Worm (Caenorhabditis elegans) whole organism, L4 larva: ENCODE data around the gene mrck-1.

ENCODE experiments used
- F37D6.2 ChIP-seq: sonication (generic microtip); optimal IDR thresholded peaks from 2 replicates; lab custom pipeline; 2016; ENCODE audit warnings: mild to moderate bottlenecking, missing genetic modification characterization, missing compliant biosample characterization
- F44E2.7 ChIP-seq: fragments of 200-800 bp; sonication (Bioruptor generic); IDR thresholded peaks from 2 replicates; pipeline ENCODE4 v2.1.2; 2022; ENCODE audit warnings: missing genetic modification characterization, missing compliant biosample characterization
- F49E8.2 ChIP-seq: sonication (generic microtip); optimal IDR thresholded peaks from 2 replicates; lab custom pipeline; 2016; ENCODE audit warnings: missing compliant biosample characterization, mild to moderate bottlenecking, missing genetic modification characterization, borderline replicate concordance
- T20F7.1 ChIP-seq: fragments of 200-800 bp; sonication (Bioruptor generic); optimal IDR thresholded peaks from 2 replicates; lab custom pipeline; 2018; ENCODE audit warnings: mild to moderate bottlenecking, missing genetic modification characterization, missing compliant biosample characterization
- T26A8.4 ChIP-seq: fragments of 200-800 bp; sonication (Bioruptor generic); IDR thresholded peaks from 2 replicates; pipeline ENCODE4 v1.3.6; 2022; ENCODE audit warnings: missing genetic modification characterization, missing compliant biosample characterization
- aha-1 ChIP-seq: fragments of 150-350 bp; peaks from one replicate; lab custom pipeline; 2014; ENCODE audit warnings: missing biosample characterization, missing genetic modification characterization
- attf-4 ChIP-seq: sonication (generic microtip); optimal IDR thresholded peaks from 3 replicates; lab custom pipeline; 2017; ENCODE audit warnings: missing biosample characterization, missing genetic modification characterization
- ceh-20 ChIP-seq: fragments of 200-800 bp; sonication (Bioruptor generic); IDR thresholded peaks from 2 replicates; pipeline ENCODE4 v1.3.6; 2022; ENCODE audit warnings: missing genetic modification reagents, missing genetic modification characterization, missing compliant biosample characterization
- ces-1 ChIP-seq: fragments of 150-350 bp; sonication (generic microtip); optimal IDR thresholded peaks from 4 replicates; lab custom pipeline; 2014; ENCODE audit warnings: missing biosample characterization, missing genetic modification reagents, missing genetic modification characterization
- daf-16 ChIP-seq, 3 experiments: sonication (generic microtip); optimal IDR thresholded peaks; 2 replicates each; lab custom pipeline; 2016 to 2017; ENCODE audit warnings: missing genetic modification characterization in 3 of 3, missing genetic modification reagents in 3 of 3, mild to moderate bottlenecking in 2 of 3, missing compliant biosample characterization in 2 of 3, missing biosample characterization in 1 of 3, moderate library complexity in 1 of 3
- dmd-6 ChIP-seq: fragments of 200-800 bp; sonication (Bioruptor generic); IDR thresholded peaks from 2 replicates; pipeline ENCODE4 v1.3.6; 2022; ENCODE audit warnings: missing genetic modification reagents, missing genetic modification characterization, missing compliant biosample characterization
- egl-43 ChIP-seq: fragments of 200-800 bp; sonication (Bioruptor generic); IDR thresholded peaks from 2 replicates; pipeline ENCODE4 v1.3.6; 2022; ENCODE audit warnings: missing genetic modification reagents, missing genetic modification characterization, missing compliant biosample characterization
- gei-8 ChIP-seq: fragments of 200-800 bp; sonication (Bioruptor generic); optimal IDR thresholded peaks from 2 replicates; lab custom pipeline; 2018; ENCODE audit warnings: mild to moderate bottlenecking, missing genetic modification characterization, missing compliant biosample characterization
- hif-1 ChIP-seq, 2 experiments: sonication (generic microtip); optimal IDR thresholded peaks; 2 replicates each; lab custom pipeline; 2016 to 2017; ENCODE audit warnings: missing compliant biosample characterization in 2 of 2, missing genetic modification characterization in 2 of 2, missing genetic modification reagents in 2 of 2, missing genotype in 2 of 2, mild to moderate bottlenecking in 1 of 2
- hlh-11 ChIP-seq: fragments of 200-800 bp; sonication (Bioruptor generic); optimal IDR thresholded peaks from 2 replicates; lab custom pipeline; 2018; ENCODE audit warnings: mild to moderate bottlenecking, missing genetic modification characterization, missing compliant biosample characterization
- hlh-30 ChIP-seq: sonication (generic microtip); optimal IDR thresholded peaks from 2 replicates; lab custom pipeline; 2017; ENCODE audit warnings: antibody characterized with exemption, mild to moderate bottlenecking, missing genetic modification characterization, missing compliant biosample characterization; ENCODE audit not compliant: insufficient read depth
- hmg-1.1 ChIP-seq: fragments of 200-800 bp; sonication (Bioruptor generic); IDR thresholded peaks from 2 replicates; pipeline ENCODE4 v1.3.6; 2022; ENCODE audit warnings: missing genetic modification reagents, missing genetic modification characterization, missing compliant biosample characterization
- lim-7 ChIP-seq: fragments of 200-800 bp; sonication (Bioruptor generic); IDR thresholded peaks from 2 replicates; pipeline ENCODE4 v1.3.6; 2022; ENCODE audit warnings: missing genetic modification characterization, missing compliant biosample characterization
- lin-1 ChIP-seq: fragments of 200-800 bp; sonication (Bioruptor generic); IDR thresholded peaks from 2 replicates; pipeline ENCODE4 v1.3.6; 2022; ENCODE audit warnings: missing genetic modification reagents, missing genetic modification characterization, missing compliant biosample characterization
- lin-29 ChIP-seq: fragments of 200-800 bp; sonication (Bioruptor generic); IDR thresholded peaks from 2 replicates; pipeline ENCODE4 v1.3.6; 2022; ENCODE audit warnings: missing genetic modification reagents, missing genetic modification characterization, missing compliant biosample characterization
- lin-39 ChIP-seq: fragments of 150-350 bp; optimal IDR thresholded peaks from 2 replicates; lab custom pipeline; 2014; ENCODE audit warnings: missing biosample characterization, missing genetic modification reagents, missing genetic modification characterization
- lsy-2 ChIP-seq, 2 experiments: fragments of 150-350 bp in 1 of 2; sonication (generic microtip) in 1 of 2; optimal IDR thresholded peaks; 2 replicates each; lab custom pipeline; 2014 to 2017; ENCODE audit warnings: missing biosample characterization in 2 of 2, missing genetic modification characterization in 2 of 2
- madf-9 ChIP-seq: fragments of 200-800 bp; sonication (Bioruptor generic); conservative IDR thresholded peaks from 2 replicates; pipeline ENCODE4 v1.3.6; 2022; ENCODE audit warnings: missing genetic modification reagents, missing genetic modification characterization, missing compliant biosample characterization
- mdl-1 ChIP-seq, 2 experiments: fragments of 150-350 bp in 1 of 2; sonication (generic microtip) in 1 of 2; optimal IDR thresholded peaks; 2 replicates each; lab custom pipeline; 2014 to 2017; ENCODE audit warnings: missing biosample characterization in 2 of 2, missing genetic modification characterization in 2 of 2
- mdt-29 ChIP-seq: fragments of 200-800 bp; sonication (Bioruptor generic); IDR thresholded peaks from 2 replicates; pipeline ENCODE4 v1.3.6; 2022; ENCODE audit warnings: missing genetic modification reagents, missing genetic modification characterization, missing compliant biosample characterization
- mep-1 ChIP-seq: fragments of 150-350 bp; sonication (generic microtip); optimal IDR thresholded peaks from 3 replicates; lab custom pipeline; 2014; ENCODE audit warnings: missing biosample characterization, missing genetic modification characterization
- mxl-3 ChIP-seq: fragments of 200-800 bp; sonication (Bioruptor generic); optimal IDR thresholded peaks from 2 replicates; lab custom pipeline; 2018; ENCODE audit warnings: mild to moderate bottlenecking, missing genetic modification characterization, missing compliant biosample characterization
- nhr-10 ChIP-seq: fragments of 150-350 bp; optimal IDR thresholded peaks from 2 replicates; lab custom pipeline; 2014; ENCODE audit warnings: missing biosample characterization, missing genetic modification characterization
- nhr-11 ChIP-seq: fragments of 150-350 bp; optimal IDR thresholded peaks from 2 replicates; lab custom pipeline; 2014; ENCODE audit warnings: missing biosample characterization, missing genetic modification characterization
- nhr-28 ChIP-seq: fragments of 150-350 bp; optimal IDR thresholded peaks from 2 replicates; lab custom pipeline; 2014; ENCODE audit warnings: missing biosample characterization, missing genetic modification characterization
- nhr-41 ChIP-seq: fragments of 200-800 bp; sonication (Bioruptor generic); IDR thresholded peaks from 2 replicates; pipeline ENCODE4 v1.3.6; 2022; ENCODE audit warnings: missing genetic modification reagents, missing genetic modification characterization, missing compliant biosample characterization
- nhr-42 ChIP-seq: fragments of 200-800 bp; sonication (Bioruptor generic); IDR thresholded peaks from 2 replicates; pipeline ENCODE4 v1.3.6; 2022; ENCODE audit warnings: missing genetic modification characterization, missing compliant biosample characterization
- nhr-48 ChIP-seq: sonication (generic microtip); optimal IDR thresholded peaks from 2 replicates; lab custom pipeline; 2016; ENCODE audit warnings: mild to moderate bottlenecking, missing genetic modification characterization, missing compliant biosample characterization
- nhr-76 ChIP-seq: fragments of 150-350 bp; optimal IDR thresholded peaks from 2 replicates; lab custom pipeline; 2014; ENCODE audit warnings: missing biosample characterization, missing genetic modification characterization
- pha-4 ChIP-seq, 2 experiments: fragments of 150-350 bp in 1 of 2; fragments of 200-800 bp in 1 of 2; sonication (Bioruptor generic) in 1 of 2; IDR thresholded peaks in 1 of 2; optimal IDR thresholded peaks in 1 of 2; 2 replicates each; pipeline versions ENCODE4 v1.3.6 to Lab custom; 2014 to 2022; ENCODE audit warnings: missing genetic modification characterization in 2 of 2, missing genetic modification reagents in 2 of 2, missing biosample characterization in 1 of 2, missing compliant biosample characterization in 1 of 2
- pqm-1 ChIP-seq: sonication (generic microtip); optimal IDR thresholded peaks from 2 replicates; lab custom pipeline; 2017; ENCODE audit warnings: missing biosample characterization, missing genetic modification characterization
- saeg-2 ChIP-seq: fragments of 200-800 bp; sonication (Bioruptor generic); IDR thresholded peaks from 2 replicates; pipeline ENCODE4 v1.3.6; 2022; ENCODE audit warnings: missing genetic modification reagents, missing genetic modification characterization, missing compliant biosample characterization
- set-16 ChIP-seq: fragments of 200-800 bp; sonication (Bioruptor generic); IDR thresholded peaks from 2 replicates; pipeline ENCODE4 v1.3.6; 2022; ENCODE audit warnings: missing genetic modification reagents, missing genetic modification characterization, missing compliant biosample characterization
- snpc-1.2 ChIP-seq: fragments of 200-800 bp; sonication (Bioruptor generic); IDR thresholded peaks from 2 replicates; pipeline ENCODE4 v1.3.6; 2022; ENCODE audit warnings: missing genetic modification reagents, missing genetic modification characterization, missing compliant biosample characterization
- spr-3 ChIP-seq: fragments of 200-800 bp; sonication (Bioruptor generic); optimal IDR thresholded peaks from 2 replicates; lab custom pipeline; 2018; ENCODE audit warnings: mild to moderate bottlenecking, missing genetic modification characterization, missing compliant biosample characterization
- tra-1 ChIP-seq: fragments of 200-800 bp; sonication (Bioruptor generic); IDR thresholded peaks from 2 replicates; pipeline ENCODE4 v1.3.6; 2022; ENCODE audit warnings: missing genetic modification reagents, missing genetic modification characterization, missing compliant biosample characterization
- unc-130 ChIP-seq: sonication (generic microtip); optimal IDR thresholded peaks from 2 replicates; lab custom pipeline; 2016; ENCODE audit warnings: missing genetic modification reagents, missing genetic modification characterization, missing compliant biosample characterization
- unc-62 ChIP-seq, 3 experiments: fragments of 150-350 bp in 1 of 3; sonication (generic microtip); optimal IDR thresholded peaks in 2 of 3; peaks in 1 of 3; 1 replicate in 1 of 3; 2 replicates in 2 of 3; lab custom pipeline; 2014 to 2017; ENCODE audit warnings: missing biosample characterization in 3 of 3, missing genetic modification characterization in 3 of 3, missing genetic modification reagents in 3 of 3, missing genotype in 1 of 3
- vab-7 ChIP-seq: fragments of 200-800 bp; sonication (Bioruptor generic); IDR thresholded peaks from 2 replicates; pipeline ENCODE4 v1.3.6; 2022; ENCODE audit warnings: missing genetic modification reagents, missing genetic modification characterization, missing compliant biosample characterization
- ztf-7 ChIP-seq: fragments of 150-350 bp; optimal IDR thresholded peaks from 2 replicates; lab custom pipeline; 2014; ENCODE audit warnings: missing biosample characterization, missing genetic modification characterization

The mrck-1 gene

ce11 chrV:6239855-6240254 is 27.2 kb downstream of the mrck-1 start (continued):
- TF ChIP-seq pqm-1 (tag; lab: Kevin White, UChicago) = no peak
- no peak for TF ChIP-seq F49E8.2 (tag; lab: Kevin White, UChicago)
- no peak for TF ChIP-seq T26A8.4 (GFP tag; lab: Robert Waterston, UW)
- 0 out of 2 replicates have a peak, but pooled peaks have one; percentile 40 for TF ChIP-seq hmg-1.1 (GFP tag; lab: Robert Waterston, UW)
- TF ChIP-seq pha-4 (GFP tag; IDR thresholded peaks at IDR 0.05; lab: Robert Waterston, UW) = no peak
- TF ChIP-seq pha-4 (tag; optimal IDR thresholded peaks at IDR 0.05; lab: Kevin White, UChicago) = no peak
- peak; percentile 17 for TF ChIP-seq mep-1 (tag; lab: Kevin White, UChicago)
- no peak for TF ChIP-seq lin-1
- no peak for TF ChIP-seq spr-3 (GFP tag; lab: Kevin White, UChicago)
- TF ChIP-seq T20F7.1 = no peak
- no peak for TF ChIP-seq madf-9
- no peak for TF ChIP-seq F44E2.7
- peak; percentile 83 for TF ChIP-seq hlh-11 (tag; lab: Kevin White, UChicago)
- no peak for TF ChIP-seq vab-7 (GFP tag; lab: Robert Waterston, UW)
- no peak for TF ChIP-seq nhr-11 (tag; lab: Kevin White, UChicago)
- peak; percentile 37 for TF ChIP-seq mxl-3 (GFP tag; lab: Kevin White, UChicago)
- no peak for TF ChIP-seq unc-130 (GFP tag; lab: Kevin White, UChicago)
- 0 out of 2 replicates have a peak, but pooled peaks have one; percentile 14 for TF ChIP-seq ceh-20

ce11 chrV:6238347-6238746 is 28.7 kb downstream of the mrck-1 start:
- TF ChIP-seq lim-7 (GFP tag; lab: Robert Waterston, UW) (no peak), mdt-29 (GFP tag; lab: Robert Waterston, UW) (no peak), set-16 (GFP tag; lab: Robert Waterston, UW) (no peak), nhr-76 (tag; lab: Kevin White, UChicago) (no peak), nhr-48 (peak; percentile 99), daf-16 (GFP tag; optimal IDR thresholded peaks at IDR 0.05; lab: Kevin White, UChicago) (no peak), daf-16 (tag; optimal IDR thresholded peaks at IDR 0.05; lab: Kevin White, UChicago) (peak; percentile 2), F37D6.2 (tag; lab: Kevin White, UChicago) (no peak), pha-4 (GFP tag; IDR thresholded peaks at IDR 0.05; lab: Robert Waterston, UW) (no peak), pha-4 (tag; optimal IDR thresholded peaks at IDR 0.05; lab: Kevin White, UChicago) (no peak), aha-1 (tag; lab: Kevin White, UChicago) (peak; percentile 3), mdl-1 (tag; optimal IDR thresholded peaks at IDR 0.05; lab: Kevin White, UChicago) (peak; percentile 62 to 83), dmd-6 (GFP tag; lab: Robert Waterston, UW) (peak; percentile 86), hlh-11 (tag; lab: Kevin White, UChicago) (peak; percentile 83), nhr-41 (GFP tag; lab: Robert Waterston, UW) (no peak), nhr-10 (tag; lab: Kevin White, UChicago) (no peak), egl-43 (GFP tag; lab: Robert Waterston, UW) (no peak), ces-1 (no peak), ztf-7 (tag; lab: Kevin White, UChicago) (no peak), madf-9 (no peak), mxl-3 (GFP tag; lab: Kevin White, UChicago) (peak; percentile 40), nhr-28 (tag; lab: Kevin White, UChicago) (peak; percentile 48), saeg-2 (no peak), nhr-11 (tag; lab: Kevin White, UChicago) (no peak), lin-39 (tag; lab: Kevin White, UChicago) (no peak), hif-1 (tag; optimal IDR thresholded peaks at IDR 0.05; lab: Kevin White, UChicago) (peak in 1 of 2 experiments; percentile 37), gei-8 (GFP tag; lab: Kevin White, UChicago) (no peak), nhr-42 (no peak), tra-1 (GFP tag; lab: Robert Waterston, UW) (peak; percentile 86), snpc-1.2 (no peak), attf-4 (tag; lab: Kevin White, UChicago) (no peak), unc-62 (GFP tag; optimal IDR thresholded peaks at IDR 0.05 in 1 of 2; lab: Kevin White, UChicago) (peak in 1 of 2 experiments; percentile 93), unc-62 (tag; optimal IDR thresholded peaks at IDR 0.05; lab: Kevin White, UChicago) (no peak), lsy-2 (tag; optimal IDR thresholded peaks at IDR 0.05; lab: Kevin White, UChicago) (no peak), lin-29 (GFP tag; lab: Robert Waterston, UW) (0 out of 2 replicates have a peak, but pooled peaks have one; percentile 42), hlh-30 (peak; percentile 84)
- TF ChIP-seq, all 104 proteins: peak for 13
